Worm (Caenorhabditis elegans) whole organism, young adult: ENCODE results near the gene ZK1248.11.

Experiments
- B0261.1 ChIP-seq: sonication (generic microtip); optimal IDR thresholded peaks from 2 replicates; lab custom pipeline; 2016; ENCODE audit warnings: mild to moderate bottlenecking, missing genetic modification characterization, moderate library complexity, missing compliant biosample characterization
- C06A6.2 ChIP-seq: fragments of 200-800 bp; sonication (Bioruptor generic); conservative IDR thresholded peaks from 2 replicates; pipeline ENCODE4 v1.3.6; 2022; ENCODE audit warnings: missing genetic modification characterization, missing compliant biosample characterization
- D2030.7 ChIP-seq: fragments of 200-800 bp; sonication (Bioruptor generic); IDR thresholded peaks from 2 replicates; pipeline ENCODE4 v1.3.6; 2022; ENCODE audit warnings: missing genetic modification reagents, missing genetic modification characterization, missing compliant biosample characterization
- F10E7.11 ChIP-seq: sonication (generic microtip); optimal IDR thresholded peaks from 2 replicates; lab custom pipeline; 2017; ENCODE audit warnings: mild to moderate bottlenecking, missing genetic modification characterization, moderate library complexity, missing compliant biosample characterization
- F22D6.2 ChIP-seq: sonication (generic microtip); optimal IDR thresholded peaks from 2 replicates; lab custom pipeline; 2016; ENCODE audit warnings: mild to moderate bottlenecking, missing genetic modification characterization, missing compliant biosample characterization
- F33H1.4 ChIP-seq: fragments of 200-800 bp; sonication (Bioruptor generic); IDR thresholded peaks from 2 replicates; pipeline ENCODE4 v1.3.6; 2022; ENCODE audit warnings: missing genetic modification reagents, missing genetic modification characterization, missing compliant biosample characterization
- F37B4.10 ChIP-seq: fragments of 200-800 bp; sonication (Bioruptor generic); IDR thresholded peaks from 2 replicates; pipeline ENCODE4 v1.3.6; 2022; ENCODE audit warnings: missing genetic modification characterization, missing compliant biosample characterization
- F55B11.4 ChIP-seq: sonication (generic microtip); optimal IDR thresholded peaks from 2 replicates; lab custom pipeline; 2016; ENCODE audit warnings: missing compliant biosample characterization, missing genetic modification characterization, borderline replicate concordance; ENCODE audit not compliant: insufficient read depth
- T07F8.4 ChIP-seq: sonication (generic microtip); optimal IDR thresholded peaks from 2 replicates; lab custom pipeline; 2016; ENCODE audit warnings: mild to moderate bottlenecking, missing genetic modification characterization, moderate library complexity, missing compliant biosample characterization
- T26A5.8 ChIP-seq: sonication (generic microtip); optimal IDR thresholded peaks from 2 replicates; lab custom pipeline; 2016; ENCODE audit warnings: missing genetic modification characterization, missing compliant biosample characterization
- Y53F4B.3 ChIP-seq: fragments of 200-800 bp; sonication (Bioruptor generic); IDR thresholded peaks from 2 replicates; pipeline ENCODE4 v1.3.6; 2022; ENCODE audit warnings: missing genetic modification reagents, missing genetic modification characterization, missing compliant biosample characterization
- Y53G8AR.9 ChIP-seq: fragments of 200-800 bp; sonication (Bioruptor generic); conservative IDR thresholded peaks from 2 replicates; pipeline ENCODE4 v1.3.6; 2022; ENCODE audit warnings: missing genetic modification reagents, missing genetic modification characterization, missing compliant biosample characterization
- Y95B8A.8 ChIP-seq: fragments of 200-800 bp; sonication (Bioruptor generic); IDR thresholded peaks from 2 replicates; pipeline ENCODE4 v1.3.6; 2022; ENCODE audit warnings: missing genetic modification reagents, missing genetic modification characterization, missing compliant biosample characterization
- aptf-2 ChIP-seq: fragments of 200-800 bp; sonication (Bioruptor generic); conservative IDR thresholded peaks from 2 replicates; pipeline ENCODE4 v1.3.6; 2022; ENCODE audit warnings: missing genetic modification reagents, missing genetic modification characterization, missing compliant biosample characterization
- bed-2 ChIP-seq: fragments of 200-800 bp; sonication (Bioruptor generic); IDR thresholded peaks from 2 replicates; pipeline ENCODE4 v1.3.6; 2022; ENCODE audit warnings: missing genetic modification reagents, missing genetic modification characterization, missing compliant biosample characterization
- cebp-1 ChIP-seq, 2 experiments: fragments of 200-800 bp in 1 of 2; sonication (Bioruptor generic) in 1 of 2; sonication (generic microtip) in 1 of 2; IDR thresholded peaks in 1 of 2; optimal IDR thresholded peaks in 1 of 2; 2 replicates each; pipeline versions ENCODE4 v1.3.6 to Lab custom; 2017 to 2022; ENCODE audit warnings: missing compliant biosample characterization in 2 of 2, missing genetic modification characterization in 2 of 2, mild to moderate bottlenecking in 1 of 2, missing genetic modification reagents in 1 of 2, moderate library complexity in 1 of 2
- ceh-58 ChIP-seq: fragments of 200-800 bp; sonication (Bioruptor generic); IDR thresholded peaks from 2 replicates; pipeline ENCODE4 v1.3.6; 2022; ENCODE audit warnings: missing genetic modification characterization, missing compliant biosample characterization
- die-1 ChIP-seq: sonication (generic microtip); optimal IDR thresholded peaks from 2 replicates; lab custom pipeline; 2016; ENCODE audit warnings: missing genotype, mild to moderate bottlenecking, missing genetic modification characterization, missing compliant biosample characterization
- dpff-1 ChIP-seq: sonication (generic microtip); optimal IDR thresholded peaks from 2 replicates; lab custom pipeline; 2017; ENCODE audit warnings: mild to moderate bottlenecking, missing genetic modification characterization, missing compliant biosample characterization
- dpl-1 ChIP-seq: fragments of 150-350 bp; optimal IDR thresholded peaks from 2 replicates; lab custom pipeline; 2014; ENCODE audit warnings: missing biosample characterization, missing genetic modification reagents, missing genetic modification characterization
- efl-1 ChIP-seq: fragments of 150-350 bp; optimal IDR thresholded peaks from 2 replicates; lab custom pipeline; 2014; ENCODE audit warnings: missing biosample characterization, missing genetic modification reagents, missing genetic modification characterization
- egl-44 ChIP-seq: fragments of 200-800 bp; sonication (Bioruptor generic); IDR thresholded peaks from 2 replicates; pipeline ENCODE4 v1.3.6; 2022; ENCODE audit warnings: missing genetic modification reagents, missing genetic modification characterization, missing compliant biosample characterization
- egrh-3 ChIP-seq: fragments of 200-800 bp; sonication (Bioruptor generic); IDR thresholded peaks from 2 replicates; pipeline ENCODE4 v1.3.6; 2022; ENCODE audit warnings: missing genetic modification reagents, missing genetic modification characterization, missing compliant biosample characterization
- ekl-4 ChIP-seq: fragments of 200-800 bp; sonication (Bioruptor generic); IDR thresholded peaks from 2 replicates; pipeline ENCODE4 v1.3.6; 2022; ENCODE audit warnings: missing genetic modification reagents, missing genetic modification characterization, missing compliant biosample characterization
- ets-4 ChIP-seq: fragments of 200-800 bp; sonication (Bioruptor generic); optimal IDR thresholded peaks from 2 replicates; lab custom pipeline; 2018; ENCODE audit warnings: mild to moderate bottlenecking, missing genetic modification characterization, missing compliant biosample characterization
- gei-17 ChIP-seq: fragments of 200-800 bp; sonication (Bioruptor generic); optimal IDR thresholded peaks from 2 replicates; lab custom pipeline; 2018; ENCODE audit warnings: mild to moderate bottlenecking, missing genetic modification characterization, missing compliant biosample characterization
- him-1 ChIP-seq: sonication (generic microtip); optimal IDR thresholded peaks from 2 replicates; lab custom pipeline; 2016; ENCODE audit warnings: missing genotype, missing genetic modification reagents, missing genetic modification characterization, missing compliant biosample characterization
- lin-26 ChIP-seq: fragments of 200-800 bp; sonication (Bioruptor generic); IDR thresholded peaks from 2 replicates; pipeline ENCODE4 v1.3.6; 2022; ENCODE audit warnings: missing genetic modification reagents, missing genetic modification characterization, missing compliant biosample characterization
- lir-1 ChIP-seq: fragments of 200-800 bp; sonication (Bioruptor generic); conservative IDR thresholded peaks from 2 replicates; pipeline ENCODE4 v1.3.6; 2022; ENCODE audit warnings: missing genetic modification reagents, missing genetic modification characterization, missing compliant biosample characterization
- madf-8 ChIP-seq: fragments of 200-800 bp; sonication (Bioruptor generic); conservative IDR thresholded peaks from 2 replicates; pipeline ENCODE4 v1.3.6; 2022; ENCODE audit warnings: missing genetic modification reagents, missing genetic modification characterization, missing compliant biosample characterization
- mxl-1 ChIP-seq: sonication (generic microtip); optimal IDR thresholded peaks from 2 replicates; lab custom pipeline; 2016; ENCODE audit warnings: missing genetic modification characterization, missing compliant biosample characterization
- nfya-1 ChIP-seq: sonication (generic microtip); optimal IDR thresholded peaks from 2 replicates; lab custom pipeline; 2017; ENCODE audit warnings: antibody characterized with exemption, missing compliant biosample characterization, missing genetic modification characterization, borderline replicate concordance; ENCODE audit not compliant: insufficient read depth
- nhr-120 ChIP-seq: fragments of 200-800 bp; sonication (Bioruptor generic); IDR thresholded peaks from 2 replicates; pipeline ENCODE4 v1.3.6; 2022; ENCODE audit warnings: missing genetic modification characterization, missing compliant biosample characterization
- nhr-90 ChIP-seq: sonication (generic microtip); optimal IDR thresholded peaks from 2 replicates; lab custom pipeline; 2016; ENCODE audit warnings: missing genotype, mild to moderate bottlenecking, missing genetic modification characterization, missing compliant biosample characterization
- pbrm-1 ChIP-seq: fragments of 200-800 bp; sonication (Bioruptor generic); IDR thresholded peaks from 2 replicates; pipeline ENCODE4 v1.3.6; 2022; ENCODE audit warnings: missing genetic modification reagents, missing genetic modification characterization, missing compliant biosample characterization
- pha-4 ChIP-seq: fragments of 150-350 bp; sonication (generic microtip); optimal IDR thresholded peaks from 2 replicates; lab custom pipeline; 2014; ENCODE audit warnings: missing biosample characterization, missing genetic modification reagents, missing genetic modification characterization
- rcor-1 ChIP-seq: fragments of 200-800 bp; sonication (Bioruptor generic); IDR thresholded peaks from 2 replicates; pipeline ENCODE4 v1.3.6; 2022; ENCODE audit warnings: missing genetic modification reagents, missing genetic modification characterization, missing compliant biosample characterization
- repo-1 ChIP-seq: sonication (generic microtip); optimal IDR thresholded peaks from 2 replicates; lab custom pipeline; 2017; ENCODE audit warnings: mild to moderate bottlenecking, missing genetic modification characterization, missing compliant biosample characterization
- sdz-38 ChIP-seq: sonication (generic microtip); optimal IDR thresholded peaks from 2 replicates; lab custom pipeline; 2016; ENCODE audit warnings: missing genotype, missing genetic modification characterization, missing compliant biosample characterization
- sea-2 ChIP-seq: fragments of 200-800 bp; sonication (Bioruptor generic); IDR thresholded peaks from 2 replicates; pipeline ENCODE4 v1.3.6; 2022; ENCODE audit warnings: missing genetic modification characterization, missing compliant biosample characterization
- snpc-1.3 ChIP-seq: sonication (generic microtip); optimal IDR thresholded peaks from 2 replicates; lab custom pipeline; 2017; ENCODE audit warnings: missing genetic modification characterization, mild to moderate bottlenecking, missing compliant biosample characterization, antibody characterized with exemption, moderate library complexity, missing genotype, missing genetic modification reagents; ENCODE audit not compliant: insufficient read depth
- snpc-4 ChIP-seq, 5 experiments: fragments of 150-350 bp in 1 of 5; sonication (generic microtip) in 4 of 5; optimal IDR thresholded peaks; 2 replicates each; lab custom pipeline; 2014 to 2018; ENCODE audit warnings: missing genetic modification characterization in 5 of 5, missing biosample characterization in 3 of 5, antibody characterized with exemption in 2 of 5, mild to moderate bottlenecking in 2 of 5, missing compliant biosample characterization in 2 of 5, missing genotype in 2 of 5, moderate library complexity in 2 of 5, missing genetic modification reagents in 1 of 5
- somi-1 ChIP-seq: fragments of 200-800 bp; sonication (Bioruptor generic); optimal IDR thresholded peaks from 2 replicates; lab custom pipeline; 2018; ENCODE audit warnings: mild to moderate bottlenecking, missing genetic modification characterization, missing compliant biosample characterization
- tbx-9 ChIP-seq: sonication (generic microtip); optimal IDR thresholded peaks from 2 replicates; lab custom pipeline; 2016; ENCODE audit warnings: borderline replicate concordance, missing genetic modification characterization, inconsistent platforms, missing compliant biosample characterization
- ztf-18 ChIP-seq: sonication (generic microtip); optimal IDR thresholded peaks from 2 replicates; lab custom pipeline; 2016; ENCODE audit warnings: missing genotype, mild to moderate bottlenecking, missing genetic modification characterization, missing compliant biosample characterization
- ztf-22 ChIP-seq: fragments of 200-800 bp; sonication (Bioruptor generic); optimal IDR thresholded peaks from 2 replicates; lab custom pipeline; 2018; ENCODE audit warnings: mild to moderate bottlenecking, missing genetic modification characterization, moderate library complexity, missing compliant biosample characterization
- ztf-6 ChIP-seq: fragments of 200-800 bp; sonication (Bioruptor generic); IDR thresholded peaks from 2 replicates; pipeline ENCODE4 v1.3.6; 2022; ENCODE audit warnings: missing genetic modification reagents, missing genetic modification characterization, missing compliant biosample characterization

The ZK1248.11 gene

DNA sequence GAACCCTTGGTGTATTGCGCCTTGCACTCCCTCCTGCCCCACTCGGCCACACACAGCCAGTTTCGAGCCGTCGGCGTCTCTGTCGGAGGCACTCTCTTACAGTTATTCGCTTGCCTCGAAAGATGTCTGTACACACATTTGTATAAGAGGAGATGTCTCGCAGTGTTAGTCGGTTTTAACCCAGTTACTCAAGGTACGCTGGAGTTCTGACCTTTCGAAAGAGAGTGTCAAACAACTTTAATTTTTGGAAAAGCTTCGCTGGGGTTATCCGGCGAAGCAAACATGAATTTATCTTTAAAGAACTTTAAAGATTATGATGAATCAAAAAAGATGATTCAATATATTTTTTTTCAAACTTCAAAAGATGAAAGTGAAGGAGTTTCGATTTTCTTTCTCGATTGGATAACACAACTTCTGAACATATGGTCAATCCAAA lies 16.3 kb upstream of the ZK1248.11 start (continued):
- TF ChIP-seq dpl-1 (GFP tag; lab: Kevin White, UChicago) (peak; percentile 11), pbrm-1 (GFP tag; lab: Robert Waterston, UW) (peak; percentile 100), bed-2 (peak; percentile 94), nfya-1 (tag; lab: Kevin White, UChicago) (no peak), F33H1.4 (GFP tag; lab: Robert Waterston, UW) (peak; percentile 81), egrh-3 (peak; percentile 84), F37B4.10 (GFP tag; lab: Robert Waterston, UW) (peak; percentile 93; the same call in 1 of the 2 replicates), D2030.7 (GFP tag; lab: Robert Waterston, UW) (peak; percentile 99), somi-1 (GFP tag; lab: Kevin White, UChicago) (peak; percentile 98), ekl-4 (GFP tag; lab: Robert Waterston, UW) (peak; percentile 99), F22D6.2 (tag; lab: Kevin White, UChicago) (peak; percentile 95), madf-8 (GFP tag; lab: Robert Waterston, UW) (peak; percentile 84), lin-26 (peak; percentile 96), rcor-1 (GFP tag; lab: Robert Waterston, UW) (peak; percentile 99), repo-1 (tag; lab: Kevin White, UChicago) (peak; percentile 100), tbx-9 (tag; lab: Kevin White, UChicago) (no peak), mxl-1 (peak; percentile 87), efl-1 (GFP tag; lab: Kevin White, UChicago) (peak; percentile 49), Y53G8AR.9 (GFP tag; lab: Robert Waterston, UW) (peak; percentile 99), nhr-120 (GFP tag; lab: Robert Waterston, UW) (peak; percentile 93), ztf-18 (tag; lab: Kevin White, UChicago) (peak; percentile 88), pha-4 (tag; lab: Kevin White, UChicago) (peak; percentile 99), C06A6.2 (peak; percentile 99), Y53F4B.3 (GFP tag; lab: Robert Waterston, UW) (peak; percentile 81), F55B11.4 (tag; lab: Kevin White, UChicago) (no peak), F10E7.11 (peak; percentile 88), Y95B8A.8 (GFP tag; lab: Robert Waterston, UW) (peak; percentile 98), T26A5.8 (tag; lab: Kevin White, UChicago) (peak; percentile 81), cebp-1 (GFP tag; IDR thresholded peaks at IDR 0.05; lab: Robert Waterston, UW) (peak; percentile 91), cebp-1 (tag; optimal IDR thresholded peaks at IDR 0.05; lab: Kevin White, UChicago) (peak; percentile 98), ztf-6 (GFP tag; lab: Robert Waterston, UW) (peak; percentile 95), dpff-1 (tag; lab: Kevin White, UChicago) (peak; percentile 81), ztf-22 (GFP tag; lab: Kevin White, UChicago) (peak; percentile 98), ets-4 (peak; percentile 94), die-1 (tag; lab: Kevin White, UChicago) (peak; percentile 88), sea-2 (GFP tag; lab: Robert Waterston, UW) (peak; percentile 93), ceh-58 (GFP tag; lab: Robert Waterston, UW) (peak; percentile 61; the same call in 1 of the 2 replicates), lir-1 (GFP tag; lab: Robert Waterston, UW) (peak; percentile 94), sdz-38 (tag; lab: Kevin White, UChicago) (peak; percentile 59), snpc-1.3 (tag; lab: Kevin White, UChicago) (peak; percentile 96), B0261.1 (tag; lab: Kevin White, UChicago) (peak; percentile 58), aptf-2 (peak; percentile 73; the same call in 1 of the 2 replicates), T07F8.4 (tag; lab: Kevin White, UChicago) (peak; percentile 94), nhr-90 (tag; lab: Kevin White, UChicago) (peak; percentile 91), him-1 (tag; lab: Kevin White, UChicago) (peak; percentile 100), egl-44 (GFP tag; lab: Robert Waterston, UW) (peak; percentile 95), snpc-4 (GFP tag; optimal IDR thresholded peaks at IDR 0.05; lab: Kevin White, UChicago) (peak; percentile 100), snpc-4 (tag; optimal IDR thresholded peaks at IDR 0.05; lab: Kevin White, UChicago) (peak; percentile 100), gei-17 (GFP tag; lab: Kevin White, UChicago) (peak; percentile 95)
